Worm (Caenorhabditis elegans) whole organism, dauer: ENCODE results near the gene C08E3.14.
"Not testable (repeated sequence)": the region's sequence is repeated elsewhere in the genome, so short reads cannot be mapped to it uniquely, and the experiment has no call there.

Experiments
- unc-62 ChIP-seq: sonication (generic microtip); optimal IDR thresholded peaks from 2 replicates; lab custom pipeline; 2017; ENCODE audit warnings: missing biosample characterization, missing genetic modification reagents, missing genetic modification characterization

C08E3.14 gene

DNA sequence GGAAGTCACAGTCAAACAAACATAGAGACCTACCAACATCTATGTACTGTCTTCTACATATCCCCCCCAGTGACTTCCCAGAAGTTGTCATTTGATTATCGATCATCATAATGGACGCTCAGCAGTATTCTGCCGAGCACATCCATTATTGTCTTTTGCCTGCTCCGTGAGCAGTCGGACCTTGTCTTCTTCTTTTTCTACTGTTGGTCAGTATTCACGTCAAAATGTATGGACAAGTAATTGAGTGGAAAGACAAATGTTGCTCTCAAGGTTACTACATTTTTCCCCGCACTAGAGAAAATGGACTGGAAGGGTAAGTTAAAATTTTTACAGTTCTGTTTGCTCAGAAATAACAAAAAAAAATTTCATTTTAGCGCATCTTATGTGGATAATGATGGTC, 29.2 kb downstream of the C08E3.14 start, which contains the start of gene btb-12:
btb-12 (plus strand) TSS at position 301 of the 400 bp plus-strand sequence.
- no peak for TF ChIP-seq unc-62 (GFP tag; lab: Kevin White, UChicago)

DNA sequence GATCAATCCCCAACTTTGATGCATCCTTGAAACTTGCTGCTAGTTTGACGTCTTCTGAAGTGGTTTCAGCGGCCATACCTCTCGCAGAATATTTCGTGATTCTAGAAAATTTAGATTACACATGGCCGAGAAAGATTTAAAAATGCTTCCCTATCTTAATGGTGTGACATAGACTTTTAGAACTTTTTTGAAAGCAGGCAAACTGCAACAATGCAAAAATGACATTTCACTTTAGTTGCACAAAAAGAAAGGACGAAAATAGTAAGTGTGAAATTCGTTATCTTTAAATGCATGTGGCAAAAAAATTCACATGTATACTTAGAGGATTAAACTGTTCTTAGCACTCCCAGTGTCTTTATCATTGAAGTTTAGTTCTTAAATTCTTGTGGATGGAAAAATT, 31.4 kb downstream of the C08E3.14 start, which contains the start of gene ZC204.12:
ZC204.12 (minus strand) TSS at position 101 of the 400 bp plus-strand sequence.
- TF ChIP-seq unc-62 (GFP tag; lab: Kevin White, UChicago), result no peak

DNA sequence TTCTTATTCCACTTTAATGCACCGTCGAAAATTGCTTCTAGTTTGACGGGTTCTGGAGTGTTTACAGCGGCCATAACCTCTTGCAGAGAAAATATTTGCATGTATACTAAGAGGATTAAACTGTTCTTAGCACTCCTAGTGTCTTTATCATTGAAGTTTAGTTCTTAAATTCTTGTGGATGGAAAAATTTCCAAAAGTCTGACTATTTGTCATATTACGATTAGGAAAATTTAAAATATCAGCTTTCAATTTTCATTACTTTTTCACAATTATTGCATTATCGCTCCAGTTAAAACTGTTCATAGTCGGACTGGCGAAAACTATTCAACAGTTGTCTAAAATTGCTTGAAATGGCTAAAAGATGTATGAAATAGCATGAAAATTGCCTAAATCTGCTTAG, 35.1 kb downstream of the C08E3.14 start, which contains the start of gene ZC204.13:
ZC204.13 (minus strand) TSS at position 101 of the 400 bp plus-strand sequence.
- TF ChIP-seq unc-62 (GFP tag; lab: Kevin White, UChicago), result not testable (repeated sequence)

DNA sequence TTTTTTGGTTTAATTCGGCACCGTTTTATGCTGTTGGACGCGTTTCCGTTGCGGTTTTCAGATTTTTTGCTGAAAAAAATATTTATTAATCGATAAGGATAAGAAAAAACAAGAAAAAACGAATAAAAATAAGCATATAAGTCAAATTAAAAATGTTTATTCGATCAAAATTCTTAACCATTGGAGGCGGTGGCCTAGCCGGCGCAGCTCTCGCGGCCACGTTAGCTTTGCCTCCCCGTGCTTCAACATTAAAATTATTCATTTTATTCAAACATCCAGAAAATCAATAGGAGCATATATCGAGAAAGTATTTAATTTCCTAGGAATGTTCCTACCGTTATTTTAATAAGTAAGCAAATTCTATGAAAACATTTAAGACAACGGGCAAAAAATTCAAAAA, 37.1 kb downstream of the C08E3.14 start, which contains the start of gene ZC204.14:
ZC204.14 (minus strand) TSS at position 69 of the 400 bp plus-strand sequence.
- no peak for TF ChIP-seq unc-62 (GFP tag; lab: Kevin White, UChicago)

DNA sequence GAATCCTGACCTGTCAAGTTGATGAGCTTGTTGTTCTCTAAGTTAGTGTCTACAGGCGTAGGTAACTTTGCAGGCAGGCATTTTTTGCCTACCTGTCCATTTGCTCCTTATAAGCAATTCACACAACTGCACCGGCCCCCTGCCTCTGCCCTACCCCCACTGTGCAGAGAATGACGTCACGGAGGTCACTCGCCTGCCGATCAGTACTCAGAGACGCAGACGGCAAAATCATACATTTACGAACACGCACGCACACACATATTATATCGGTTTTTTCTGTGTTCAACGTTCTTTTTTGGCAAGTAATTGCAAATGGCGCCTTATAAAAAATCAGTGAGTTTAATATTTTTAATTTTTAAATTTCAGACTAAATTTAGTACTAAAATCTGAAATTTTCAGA, 37.8 kb downstream of the C08E3.14 start, which contains the start of gene duxl-1:
duxl-1 (plus strand) TSS at position 184 of the 400 bp plus-strand sequence.
- TF ChIP-seq unc-62 (GFP tag; lab: Kevin White, UChicago), result no peak

DNA sequence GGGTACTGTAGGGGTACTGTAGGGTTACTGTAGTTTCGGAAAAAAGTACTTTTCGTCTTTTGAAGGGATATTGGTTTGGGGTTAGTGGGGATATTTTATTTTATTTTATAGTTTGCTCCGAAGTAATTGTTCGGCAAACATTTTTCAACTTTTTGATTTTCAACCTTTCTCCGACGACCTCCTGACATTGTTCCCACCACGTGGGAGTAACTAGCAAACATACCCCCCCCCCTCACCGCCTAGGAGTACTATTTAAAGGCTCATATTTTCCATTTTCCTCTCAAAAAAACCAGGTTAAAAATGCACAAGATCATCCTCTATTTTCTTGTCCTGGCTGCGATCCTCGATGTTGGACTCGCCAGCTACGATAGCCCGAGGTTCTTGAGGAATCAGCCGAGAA, 40.3 kb downstream of the C08E3.14 start, which contains the start of gene srlf-29:
srlf-29 (plus strand) TSS at position 301 of the 400 bp plus-strand sequence.
- no peak for TF ChIP-seq unc-62 (GFP tag; lab: Kevin White, UChicago)

DNA sequence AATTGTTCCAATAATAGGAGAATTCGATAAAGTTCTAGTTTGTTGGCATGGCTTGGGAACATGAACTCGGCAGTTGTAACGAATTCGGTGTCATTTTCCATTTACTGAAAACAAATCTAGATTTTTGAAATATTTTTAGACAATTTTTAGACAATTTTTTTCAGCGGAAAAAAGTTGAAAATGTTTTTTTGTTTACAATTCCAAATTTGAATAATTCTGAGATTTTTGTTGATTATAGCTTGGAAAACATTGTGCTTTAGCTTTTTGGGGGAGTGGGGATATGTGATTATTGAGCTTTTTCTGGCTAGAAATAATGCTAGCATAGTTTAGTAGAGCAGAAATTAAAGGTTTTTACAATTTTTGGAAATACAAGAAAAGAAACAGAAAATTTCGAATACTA, 43.1 kb downstream of the C08E3.14 start, which contains the start of gene srw-97:
srw-97 (minus strand) TSS at position 101 of the 400 bp plus-strand sequence.
- TF ChIP-seq unc-62 (GFP tag; lab: Kevin White, UChicago), result no peak

DNA sequence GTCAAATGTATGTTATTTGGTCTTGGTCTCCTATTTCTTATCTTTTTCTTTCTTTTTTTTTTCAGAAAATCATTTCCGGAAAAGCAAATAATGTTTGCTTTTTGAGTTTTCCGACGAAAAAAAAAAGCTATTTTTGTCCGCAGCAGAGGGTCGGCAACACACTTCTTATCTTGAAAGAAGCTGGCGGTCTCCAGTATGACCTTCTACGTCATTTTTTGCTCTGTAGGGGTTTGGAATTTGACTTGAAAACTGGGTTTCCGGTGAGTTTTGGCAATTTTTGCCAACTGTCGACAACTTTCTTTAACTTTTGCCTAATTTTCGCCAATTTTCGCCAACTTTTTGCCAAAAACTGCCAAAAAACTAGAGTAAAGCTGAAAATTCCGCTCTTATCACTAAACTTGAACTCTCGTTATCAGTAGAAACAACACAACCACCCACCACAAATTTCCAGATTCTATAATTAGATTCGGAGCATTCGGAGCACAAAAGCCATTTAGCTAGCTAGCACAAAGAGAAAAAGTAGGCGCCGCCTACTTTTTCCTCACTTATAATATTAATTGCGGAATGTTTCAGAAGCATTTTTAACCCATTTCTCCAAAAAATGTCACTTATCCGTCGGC, 44.6 kb downstream of the C08E3.14 start, which contains the start of gene nhx-6:
nhx-6 (plus strand) TSS at position 570 of the 620 bp plus-strand sequence.
- no peak for TF ChIP-seq unc-62 (GFP tag; lab: Kevin White, UChicago)

DNA sequence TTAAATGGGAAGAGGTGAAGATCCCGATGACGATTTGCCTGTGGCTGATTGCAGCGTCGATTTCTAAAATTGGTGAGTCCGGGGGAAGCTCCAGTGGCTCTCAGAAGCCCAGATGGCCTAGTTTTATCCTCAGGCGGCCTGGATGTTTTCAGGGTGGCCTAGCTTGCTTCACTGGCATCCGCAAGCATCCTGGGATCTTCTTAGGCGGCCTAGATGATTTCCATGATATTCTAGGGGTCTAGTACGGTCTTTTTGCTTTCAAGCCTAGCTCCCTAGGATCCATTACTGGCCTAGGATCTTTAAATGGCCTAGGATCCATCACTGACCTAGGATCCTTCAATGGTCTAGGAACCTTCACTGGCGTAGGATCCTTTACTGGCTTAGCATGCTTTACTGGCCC, 45.2 kb downstream of the C08E3.14 start:
- TF ChIP-seq unc-62 (GFP tag; lab: Kevin White, UChicago), result no peak

DNA sequence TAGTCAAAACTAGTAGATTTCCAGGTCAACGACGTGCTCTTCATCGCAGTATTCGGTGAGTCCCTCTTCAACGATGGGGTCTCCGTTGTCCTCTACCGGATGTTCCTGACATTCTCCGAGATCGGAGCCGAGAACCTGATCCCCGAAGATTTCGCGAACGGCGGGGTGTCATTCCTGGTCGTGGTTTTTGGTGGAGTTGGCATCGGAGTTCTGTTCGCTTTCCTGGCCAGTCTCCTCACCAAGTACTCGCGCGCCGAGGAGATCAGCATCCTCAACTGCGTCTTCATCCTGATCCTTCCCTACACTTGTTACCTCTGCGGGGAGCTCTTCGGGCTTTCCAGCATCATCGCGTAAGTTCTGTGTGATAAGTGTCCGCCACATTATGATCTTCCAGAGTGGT, 46.9 kb downstream of the C08E3.14 start:
- TF ChIP-seq unc-62 (GFP tag; lab: Kevin White, UChicago), result no peak

DNA sequence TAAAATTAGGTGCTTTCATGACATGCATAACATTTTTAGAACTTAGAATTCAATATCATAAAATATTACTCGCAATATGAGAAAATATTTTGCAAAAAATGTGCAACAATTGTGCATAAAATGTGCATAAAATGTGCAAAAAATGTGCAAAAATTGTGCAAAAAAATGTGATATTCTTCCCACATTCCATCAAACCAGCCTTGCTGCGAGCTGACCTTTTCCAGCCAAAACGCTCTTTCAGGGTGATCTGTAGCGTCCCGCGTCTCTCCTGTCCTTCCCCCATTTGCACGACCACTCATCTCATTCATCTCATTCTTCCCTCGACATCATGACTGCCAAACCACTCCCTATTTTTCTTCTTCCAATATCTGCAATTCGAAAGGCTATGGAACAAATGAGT, 50.3 kb downstream of the C08E3.14 start, which contains the start of gene fbxb-17:
fbxb-17 (plus strand) TSS at position 301 of the 400 bp plus-strand sequence.
- no peak for TF ChIP-seq unc-62 (GFP tag; lab: Kevin White, UChicago)
